Worm (Caenorhabditis elegans) whole organism, L4/young adult: ENCODE measurements around the gene ZK1307.1.

Experiments
- W03F9.2 ChIP-seq: fragments of 150-350 bp; optimal IDR thresholded peaks from 2 replicates; lab custom pipeline; 2014; ENCODE audit warnings: missing biosample characterization, missing genetic modification characterization
- dao-5 ChIP-seq: sonication (generic microtip); optimal IDR thresholded peaks from 2 replicates; lab custom pipeline; 2016; ENCODE audit warnings: missing genotype, missing genetic modification characterization, moderate library complexity, missing compliant biosample characterization

ce11 chrII:9621913-9622348 is 33.4 kb downstream of the ZK1307.1 start:
- no peak for TF ChIP-seq dao-5 (tag; lab: Kevin White, UChicago)
- TF ChIP-seq W03F9.2, result peak; percentile 14
